Worm (Caenorhabditis elegans): Measurements from ENCODE around the gene ser-4.
A peak's percentile ranks its signal among the peaks of the same experiment; 100 is the strongest.

Gene ser-4

ce11 chrIII:1695006-1695405 lies 37.9 kb downstream of the ser-4 start, which contains the start of gene srd-64:
Gene srd-64, minus strand, starts transcription at chrIII:1695106.
- TF ChIP-seq T07F8.4 (tag; optimal IDR thresholded peaks at IDR 0.05) (no peak), ztf-3 (GFP tag; optimal IDR thresholded peaks at IDR 0.05) (no peak), cebp-1 (GFP tag; IDR thresholded peaks at IDR 0.05) (no peak), cebp-1 (tag; optimal IDR thresholded peaks at IDR 0.05) (no peak)

ce11 chrIII:1689927-1690326 lies 43.0 kb downstream of the ser-4 start, which contains the start of gene Y22D7AR.14:
Gene Y22D7AR.14, minus strand, starts transcription at chrIII:1690027.
- TF ChIP-seq chd-7 (tag; optimal IDR thresholded peaks at IDR 0.05) (no peak), hsf-1 (GFP tag; IDR thresholded peaks at IDR 0.05) (no peak), F39B2.1 (GFP tag; IDR thresholded peaks at IDR 0.05) (no peak), ekl-4 (GFP tag; IDR thresholded peaks at IDR 0.05) (no peak), F37B4.10 (GFP tag; IDR thresholded peaks at IDR 0.05) (no peak), ztf-26 (tag; optimal IDR thresholded peaks at IDR 0.05) (no peak), hlh-26 (GFP tag; conservative IDR thresholded peaks at IDR 0.05) (no peak), attf-5 (GFP tag; optimal IDR thresholded peaks at IDR 0.05) (no peak)

ce11 chrIII:1687999-1688398 lies 44.9 kb downstream of the ser-4 start, which contains the start of gene Y22D7AR.7:
Gene Y22D7AR.7, minus strand, starts transcription at chrIII:1688099.
- TF ChIP-seq egrh-3 (GFP tag; IDR thresholded peaks at IDR 0.05), result no peak
- TF ChIP-seq Y53F4B.3 (GFP tag; IDR thresholded peaks at IDR 0.05), result no peak
- no peak for TF ChIP-seq nhr-27 (tag; optimal IDR thresholded peaks at IDR 0.05)
- TF ChIP-seq cebp-2 (GFP tag; IDR thresholded peaks at IDR 0.05), result no peak
- TF ChIP-seq madf-8 (GFP tag; conservative IDR thresholded peaks at IDR 0.05), result no peak
- no peak for TF ChIP-seq mcd-1 (GFP tag; IDR thresholded peaks at IDR 0.05)
- no peak for TF ChIP-seq sdz-38 (tag; optimal IDR thresholded peaks at IDR 0.05)
- no peak for TF ChIP-seq ceh-58 (GFP tag; IDR thresholded peaks at IDR 0.05)
- TF ChIP-seq aptf-2 (GFP tag; conservative IDR thresholded peaks at IDR 0.05), result no peak
- TF ChIP-seq unc-62 (GFP tag; optimal IDR thresholded peaks at IDR 0.05), result no peak
- TF ChIP-seq snpc-1.1 (tag; optimal IDR thresholded peaks at IDR 0.05; ENCODE audit: insufficient read depth), result no peak
- no peak for TF ChIP-seq let-526 (GFP tag; IDR thresholded peaks at IDR 0.05)
- no peak for TF ChIP-seq hlh-12 (tag; optimal IDR thresholded peaks at IDR 0.05)
- no peak for TF ChIP-seq attf-3 (GFP tag; conservative IDR thresholded peaks at IDR 0.05)
- TF ChIP-seq C06A6.2 (GFP tag; conservative IDR thresholded peaks at IDR 0.05), result no peak
- no peak for TF ChIP-seq him-1 (tag; optimal IDR thresholded peaks at IDR 0.05)
- TF ChIP-seq F57A8.1 (GFP tag; optimal IDR thresholded peaks at IDR 0.05), result no peak
- TF ChIP-seq ztf-25 (GFP tag; IDR thresholded peaks at IDR 0.05), result no peak
- TF ChIP-seq lin-26 (GFP tag; IDR thresholded peaks at IDR 0.05), result no peak

- TF ChIP-seq ets-4 (GFP tag; optimal IDR thresholded peaks at IDR 0.05) (no peak), C06A6.2 (GFP tag; conservative IDR thresholded peaks at IDR 0.05) (0 out of 2 replicates have a peak, but pooled peaks have one; percentile 22), tbp1 (GFP tag; optimal IDR thresholded peaks at IDR 0.05) (no peak), hlh-26 (GFP tag; conservative IDR thresholded peaks at IDR 0.05) (no peak), nfya-1 (tag; optimal IDR thresholded peaks at IDR 0.05; ENCODE audit: borderline replicate concordance, insufficient read depth) (no peak), F37B4.10 (GFP tag; IDR thresholded peaks at IDR 0.05) (no peak), hmg-1.2 (GFP tag; IDR thresholded peaks at IDR 0.05) (peak; percentile 80), D2030.7 (GFP tag; IDR thresholded peaks at IDR 0.05) (no peak), aptf-2 (GFP tag; conservative IDR thresholded peaks at IDR 0.05) (no peak), ztf-25 (GFP tag; IDR thresholded peaks at IDR 0.05) (no peak), pbrm-1 (GFP tag; IDR thresholded peaks at IDR 0.05) (no peak), T26A5.8 (tag; optimal IDR thresholded peaks at IDR 0.05) (no peak), cebp-1 (GFP tag; IDR thresholded peaks at IDR 0.05) (no peak), cebp-1 (tag; optimal IDR thresholded peaks at IDR 0.05) (no peak), ceh-100 (GFP tag; IDR thresholded peaks at IDR 0.05) (no peak), Y53G8AR.9 (GFP tag; conservative IDR thresholded peaks at IDR 0.05) (no peak), aptf-3 (GFP tag; IDR thresholded peaks at IDR 0.05) (no peak), Y56A3A.18 (GFP tag; IDR thresholded peaks at IDR 0.05) (no peak), zim-3 (tag; optimal IDR thresholded peaks at IDR 0.05) (no peak), somi-1 (GFP tag; optimal IDR thresholded peaks at IDR 0.05) (peak; percentile 27)
These were observed 50.6 kb downstream of the ser-4 start for ce11 chrIII:1682262-1682661.

All from whole organism, young adult.